Worm (Caenorhabditis elegans) whole organism, late embryonic: ENCODE measurements around the gene acs-17.

Source experiments
- C38D4.7 ChIP-seq: fragments of 200-800 bp; sonication (Bioruptor generic); optimal IDR thresholded peaks from 2 replicates; lab custom pipeline; 2018; ENCODE audit warnings: mild to moderate bottlenecking, missing genetic modification characterization, moderate library complexity, missing compliant biosample characterization
- Y22D7AL.16 ChIP-seq: sonication (generic microtip); optimal IDR thresholded peaks from 2 replicates; lab custom pipeline; 2016; ENCODE audit warnings: missing genetic modification characterization, missing compliant biosample characterization
- ceh-14 ChIP-seq: sonication (generic microtip); optimal IDR thresholded peaks from 2 replicates; lab custom pipeline; 2016; ENCODE audit warnings: missing genotype, missing genetic modification characterization, missing compliant biosample characterization
- ceh-22 ChIP-seq: sonication (generic microtip); optimal IDR thresholded peaks from 2 replicates; lab custom pipeline; 2017; ENCODE audit warnings: missing biosample characterization, missing genetic modification characterization
- ceh-31 ChIP-seq: sonication (generic microtip); optimal IDR thresholded peaks from 2 replicates; lab custom pipeline; 2016; ENCODE audit warnings: missing genetic modification characterization, missing compliant biosample characterization
- ceh-34 ChIP-seq: sonication (generic microtip); optimal IDR thresholded peaks from 2 replicates; lab custom pipeline; 2016; ENCODE audit warnings: mild to moderate bottlenecking, missing genetic modification characterization, missing compliant biosample characterization
- ceh-45 ChIP-seq: fragments of 200-800 bp; sonication (Bioruptor generic); IDR thresholded peaks from 2 replicates; pipeline ENCODE4 v1.3.6; 2022; ENCODE audit warnings: missing genetic modification reagents, missing genetic modification characterization, missing compliant biosample characterization
- ceh-48 ChIP-seq: sonication (generic microtip); optimal IDR thresholded peaks from 2 replicates; lab custom pipeline; 2016; ENCODE audit warnings: missing genetic modification characterization, inconsistent platforms, missing compliant biosample characterization
- ceh-6 ChIP-seq: fragments of 200-800 bp; sonication (Bioruptor generic); optimal IDR thresholded peaks from 2 replicates; lab custom pipeline; 2018; ENCODE audit warnings: mild to moderate bottlenecking, missing genetic modification characterization, missing compliant biosample characterization
- ceh-9 ChIP-seq: sonication (generic microtip); optimal IDR thresholded peaks from 2 replicates; lab custom pipeline; 2016; ENCODE audit warnings: mild to moderate bottlenecking, missing genetic modification characterization, inconsistent platforms, missing compliant biosample characterization
- dve-1 ChIP-seq: sonication (generic microtip); optimal IDR thresholded peaks from 2 replicates; lab custom pipeline; 2017; ENCODE audit warnings: antibody characterized with exemption, mild to moderate bottlenecking, missing genetic modification characterization, missing compliant biosample characterization
- elt-4 ChIP-seq: sonication (generic microtip); optimal IDR thresholded peaks from 2 replicates; lab custom pipeline; 2016; ENCODE audit warnings: missing genetic modification characterization, missing compliant biosample characterization
- gmeb-2 ChIP-seq: sonication (generic microtip); optimal IDR thresholded peaks from 2 replicates; lab custom pipeline; 2016; ENCODE audit warnings: missing genetic modification characterization, inconsistent platforms, missing compliant biosample characterization
- hlh-6 ChIP-seq: sonication (generic microtip); optimal IDR thresholded peaks from 2 replicates; lab custom pipeline; 2016; ENCODE audit warnings: missing genotype, missing genetic modification characterization, missing compliant biosample characterization
- nhr-232 ChIP-seq: sonication (generic microtip); optimal IDR thresholded peaks from 2 replicates; lab custom pipeline; 2016; ENCODE audit warnings: missing genetic modification characterization, missing compliant biosample characterization
- npax-4 ChIP-seq: sonication (generic microtip); optimal IDR thresholded peaks from 2 replicates; lab custom pipeline; 2016; ENCODE audit warnings: missing genetic modification characterization, missing compliant biosample characterization
- pag-3 ChIP-seq: sonication (generic microtip); optimal IDR thresholded peaks from 2 replicates; lab custom pipeline; 2016; ENCODE audit warnings: missing compliant biosample characterization, missing genetic modification characterization, borderline replicate concordance
- pat-9 ChIP-seq: fragments of 200-800 bp; sonication (Bioruptor generic); optimal IDR thresholded peaks from 2 replicates; lab custom pipeline; 2018; ENCODE audit warnings: mild to moderate bottlenecking, missing genetic modification characterization, moderate library complexity, missing compliant biosample characterization
- ref-2 ChIP-seq: sonication (generic microtip); optimal IDR thresholded peaks from 2 replicates; lab custom pipeline; 2016; ENCODE audit warnings: missing genetic modification characterization, missing compliant biosample characterization
- sox-4 ChIP-seq: sonication (generic microtip); optimal IDR thresholded peaks from 2 replicates; lab custom pipeline; 2017; ENCODE audit warnings: mild to moderate bottlenecking, missing genetic modification characterization, inconsistent platforms, missing compliant biosample characterization
- tbx-2 ChIP-seq: sonication (generic microtip); optimal IDR thresholded peaks from 2 replicates; lab custom pipeline; 2016; ENCODE audit warnings: missing genetic modification characterization, missing compliant biosample characterization
- ttx-3 ChIP-seq: sonication (generic microtip); optimal IDR thresholded peaks from 2 replicates; lab custom pipeline; 2016; ENCODE audit warnings: missing genetic modification reagents, missing genetic modification characterization, missing compliant biosample characterization
- unc-42 ChIP-seq: sonication (generic microtip); optimal IDR thresholded peaks from 2 replicates; lab custom pipeline; 2016; ENCODE audit warnings: missing genotype, missing genetic modification characterization, missing compliant biosample characterization
- ztf-16 ChIP-seq: sonication (generic microtip); optimal IDR thresholded peaks from 2 replicates; lab custom pipeline; 2017; ENCODE audit warnings: missing genetic modification characterization, missing compliant biosample characterization

The acs-17 gene

ce11 chrX:5896001-5896400, 48.3 kb downstream of the acs-17 start:
- TF ChIP-seq ceh-31 (tag; lab: Kevin White, UChicago) (peak; percentile 34), gmeb-2 (tag; lab: Kevin White, UChicago) (no peak), unc-42 (peak; percentile 87), dve-1 (tag; lab: Kevin White, UChicago) (no peak), ceh-48 (peak; percentile 29), ceh-14 (tag; lab: Kevin White, UChicago) (peak; percentile 52), ttx-3 (tag; lab: Kevin White, UChicago) (no peak)

- TF ChIP-seq ceh-45 (GFP tag; lab: Robert Waterston, UW), result no peak
- no peak for TF ChIP-seq ceh-34 (tag; lab: Kevin White, UChicago)
- TF ChIP-seq Y22D7AL.16, result no peak
- no peak for TF ChIP-seq pag-3 (tag; lab: Kevin White, UChicago)
- no peak for TF ChIP-seq sox-4 (tag; lab: Kevin White, UChicago)
- TF ChIP-seq tbx-2, result no peak
- no peak for TF ChIP-seq ref-2 (tag; lab: Kevin White, UChicago)
- no peak for TF ChIP-seq nhr-232 (tag; lab: Kevin White, UChicago)
- no peak for TF ChIP-seq ceh-22 (tag; lab: Kevin White, UChicago)
- no peak for TF ChIP-seq C38D4.7 (GFP tag; lab: Kevin White, UChicago)
- TF ChIP-seq npax-4 (tag; lab: Kevin White, UChicago), result no peak
- no peak for TF ChIP-seq elt-4
- TF ChIP-seq hlh-6, result no peak
- no peak for TF ChIP-seq pat-9
- TF ChIP-seq ceh-31 (tag; lab: Kevin White, UChicago), result no peak
- TF ChIP-seq ceh-9, result no peak
- TF ChIP-seq ceh-6 (GFP tag; lab: Kevin White, UChicago), result no peak
- TF ChIP-seq unc-42, result no peak
- TF ChIP-seq ztf-16, result no peak
- TF ChIP-seq, all 69 proteins: peak for 0
Measured at ce11 chrX:5890080-5890479, 54.2 kb downstream of the acs-17 start, which contains the start of gene F49E10.2. Gene F49E10.2 (plus strand): TSS chrX:5890380.
